Worm (Caenorhabditis elegans) whole organism, L2 larva: ENCODE measurements around the gene C07E3.9.

ENCODE experiments used
- lin-13 ChIP-seq: fragments of 150-350 bp; optimal IDR thresholded peaks from 2 replicates; lab custom pipeline; 2014; ENCODE audit warnings: missing biosample characterization, missing genetic modification reagents, missing genetic modification characterization
- mab-5 ChIP-seq: fragments of 150-350 bp; optimal IDR thresholded peaks from 2 replicates; lab custom pipeline; 2014; ENCODE audit warnings: missing biosample characterization, missing genetic modification characterization
- nhr-10 ChIP-seq: sonication (generic microtip); optimal IDR thresholded peaks from 2 replicates; lab custom pipeline; 2017; ENCODE audit warnings: missing biosample characterization, missing genetic modification characterization
- nhr-11 ChIP-seq: fragments of 150-350 bp; optimal IDR thresholded peaks from 2 replicates; lab custom pipeline; 2014; ENCODE audit warnings: missing biosample characterization, missing genetic modification characterization
- sma-3 ChIP-seq: sonication (generic microtip); optimal IDR thresholded peaks from 2 replicates; lab custom pipeline; 2016; ENCODE audit warnings: missing genetic modification reagents, missing genetic modification characterization, missing compliant biosample characterization

C07E3.9 gene

ce11 chrII:10396578-10396977 is 46.0 kb downstream of the C07E3.9 start, which contains the start of gene T09F3.5:
T09F3.5 (plus strand) TSS chrII:10396878.
- TF ChIP-seq lin-13 (GFP tag; lab: Kevin White, UChicago) (no peak), nhr-10 (tag; lab: Kevin White, UChicago) (no peak), mab-5 (no peak), sma-3 (GFP tag; lab: Kevin White, UChicago) (no peak), nhr-11 (no peak)
- TF ChIP-seq, all 48 proteins: peak for 0
